Worm (Caenorhabditis elegans): ENCODE data around the gene arrd-7.

arrd-7 gene

DNA sequence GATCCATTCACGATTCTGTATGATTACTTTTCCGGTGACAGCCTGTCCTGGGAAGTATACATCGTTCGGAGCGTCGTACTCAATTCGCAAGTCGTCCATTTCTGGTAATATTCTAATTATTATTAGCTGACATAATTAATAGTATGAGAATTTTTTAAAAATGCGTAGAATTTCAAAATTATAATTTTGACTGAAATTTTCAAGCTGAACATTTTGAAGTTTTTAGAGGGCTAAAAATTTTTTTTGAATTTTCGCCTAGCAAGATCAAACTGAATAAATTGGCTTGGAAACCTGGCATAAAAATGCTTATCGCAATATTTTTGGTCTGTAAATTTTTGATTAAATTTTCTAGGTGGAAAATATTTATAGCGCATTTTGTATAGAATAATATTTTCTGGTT, at the start of gene arrd-7:
Gene arrd-7 (minus strand): TSS at position 101 of the 400 bp plus-strand sequence.
- TF ChIP-seq tbx-11 (GFP tag; IDR thresholded peaks at IDR 0.05): no peak
- TF ChIP-seq ceh-13 (GFP tag; optimal IDR thresholded peaks at IDR 0.05): no peak
- no peak for TF ChIP-seq tra-4 (tag; optimal IDR thresholded peaks at IDR 0.05)
- no peak for TF ChIP-seq hnd-1 (tag; optimal IDR thresholded peaks at IDR 0.05)
- TF ChIP-seq B0310.2 (tag; optimal IDR thresholded peaks at IDR 0.05): no peak
- no peak for TF ChIP-seq pes-1 (GFP tag; IDR thresholded peaks at IDR 0.05)
- no peak for TF ChIP-seq ceh-36 (tag; optimal IDR thresholded peaks at IDR 0.05)
- TF ChIP-seq ama-1 (optimal IDR thresholded peaks at IDR 0.05): no peak
- no peak for TF ChIP-seq sea-1 (GFP tag; conservative IDR thresholded peaks at IDR 0.05)
- no peak for TF ChIP-seq scrt-1 (GFP tag; IDR thresholded peaks at IDR 0.05)
- TF ChIP-seq F13C5.2 (tag; optimal IDR thresholded peaks at IDR 0.05): no peak
- TF ChIP-seq hmg-4 (GFP tag; optimal IDR thresholded peaks at IDR 0.05): no peak
- no peak for TF ChIP-seq ets-7 (tag; optimal IDR thresholded peaks at IDR 0.05)
- no peak for TF ChIP-seq hmbx-1 (tag; optimal IDR thresholded peaks at IDR 0.05)
- TF ChIP-seq tbx-37 (GFP tag; conservative IDR thresholded peaks at IDR 0.05): no peak
- no peak for TF ChIP-seq aly-1 (tag; optimal IDR thresholded peaks at IDR 0.05)
- TF ChIP-seq flt-1 (GFP tag; IDR thresholded peaks at IDR 0.05): no peak

DNA sequence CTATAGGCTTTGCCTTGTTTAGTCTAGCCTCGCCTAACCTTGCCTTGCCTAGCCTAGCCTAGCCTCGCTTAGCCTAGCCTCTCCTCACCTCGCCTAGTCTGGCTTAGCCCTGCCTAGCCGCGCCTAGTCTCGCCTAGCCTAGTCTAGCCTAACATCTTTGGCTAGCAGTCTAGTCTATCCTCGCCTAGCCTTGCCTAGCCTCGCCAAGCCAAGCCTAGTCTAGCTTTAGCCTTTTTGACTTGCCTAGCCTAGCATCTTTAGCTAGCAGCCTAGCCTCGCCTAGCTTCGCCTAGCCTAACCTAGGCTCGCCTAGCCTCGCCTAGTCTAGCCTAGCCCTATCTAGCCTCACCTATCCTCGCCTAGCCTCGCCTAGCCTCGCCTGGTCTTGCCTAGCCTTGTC, 48.6 kb upstream of the arrd-7 start:
- peak; percentile 24 for TF ChIP-seq hmg-4 (GFP tag; optimal IDR thresholded peaks at IDR 0.05)
- no peak for TF ChIP-seq F13C5.2 (tag; optimal IDR thresholded peaks at IDR 0.05)

DNA sequence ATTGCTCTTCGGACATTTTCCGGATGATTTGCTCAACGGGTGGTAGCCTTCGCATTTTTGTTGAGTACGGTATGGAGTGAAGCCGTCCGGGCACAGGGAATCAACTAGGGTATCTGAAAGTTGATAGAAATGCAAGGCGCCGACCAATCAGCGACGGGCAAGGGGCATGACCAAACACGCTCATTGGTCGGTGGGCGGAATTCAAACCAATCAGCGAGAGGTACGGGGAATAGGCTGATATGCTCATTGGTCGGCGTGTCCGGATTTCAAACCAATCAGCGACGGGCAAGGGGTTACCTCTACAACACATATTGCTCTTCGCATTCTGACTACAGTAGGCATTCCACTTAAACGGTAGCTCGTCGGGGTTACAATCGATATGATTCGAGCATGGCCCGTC, 46.4 kb upstream of the arrd-7 start:
- TF ChIP-seq B0310.2 (tag; optimal IDR thresholded peaks at IDR 0.05): no peak
- no peak for TF ChIP-seq pes-1 (GFP tag; IDR thresholded peaks at IDR 0.05)

DNA sequence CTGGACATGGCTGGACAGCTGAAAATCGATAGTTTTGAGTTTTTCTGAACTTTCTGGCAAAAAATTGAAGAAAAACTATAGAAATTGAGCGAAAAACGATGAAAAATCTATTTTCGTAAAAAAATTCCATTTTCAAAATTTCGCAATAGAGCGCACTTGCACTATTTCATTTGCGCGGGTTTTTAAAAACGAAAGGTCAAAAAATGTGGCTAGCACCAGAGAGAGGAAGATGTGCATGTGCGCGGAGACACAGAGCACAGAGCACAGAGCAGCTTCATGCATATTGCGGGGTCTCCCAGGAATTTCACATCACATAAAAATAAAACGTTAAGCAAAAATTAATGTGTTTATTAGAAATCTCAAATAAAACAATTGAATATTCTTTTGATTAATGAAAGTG, 45.4 kb upstream of the arrd-7 start, which contains the start of gene Y17G7B.18:
Gene Y17G7B.18 (minus strand): TSS at position 18 of the 400 bp plus-strand sequence.
- TF ChIP-seq F13C5.2 (tag; optimal IDR thresholded peaks at IDR 0.05) (peak; percentile 64), ceh-13 (GFP tag; optimal IDR thresholded peaks at IDR 0.05) (no peak)

DNA sequence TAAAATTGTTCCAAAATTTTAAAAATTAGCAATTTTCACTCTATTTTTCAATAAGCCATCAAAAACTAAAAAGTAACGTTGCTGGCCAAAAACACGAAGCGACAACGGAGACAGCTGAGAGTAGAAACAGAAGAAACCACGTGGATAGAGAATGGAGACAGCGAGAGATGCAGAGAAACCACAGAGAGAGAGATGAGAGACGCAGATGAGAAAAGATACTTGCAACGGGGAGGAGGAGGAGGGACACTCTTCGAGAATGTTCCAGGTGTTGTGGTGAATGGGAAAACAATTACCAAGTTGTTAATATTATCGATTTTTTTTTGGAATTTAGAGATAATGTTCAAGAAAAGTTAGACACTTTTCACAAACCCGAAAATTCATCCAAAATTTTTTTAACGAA, 39.9 kb upstream of the arrd-7 start:
- TF ChIP-seq flt-1 (GFP tag; IDR thresholded peaks at IDR 0.05): peak; percentile 24; the same call in 1 of the 2 replicates
- peak; percentile 73 for TF ChIP-seq F13C5.2 (tag; optimal IDR thresholded peaks at IDR 0.05)
- TF ChIP-seq ceh-36 (tag; optimal IDR thresholded peaks at IDR 0.05): peak; percentile 22
- TF ChIP-seq hmg-4 (GFP tag; optimal IDR thresholded peaks at IDR 0.05): peak; percentile 46
- TF ChIP-seq B0310.2 (tag; optimal IDR thresholded peaks at IDR 0.05): peak; percentile 33
- no peak for TF ChIP-seq ets-7 (tag; optimal IDR thresholded peaks at IDR 0.05)
- TF ChIP-seq tbx-37 (GFP tag; conservative IDR thresholded peaks at IDR 0.05): no peak

DNA sequence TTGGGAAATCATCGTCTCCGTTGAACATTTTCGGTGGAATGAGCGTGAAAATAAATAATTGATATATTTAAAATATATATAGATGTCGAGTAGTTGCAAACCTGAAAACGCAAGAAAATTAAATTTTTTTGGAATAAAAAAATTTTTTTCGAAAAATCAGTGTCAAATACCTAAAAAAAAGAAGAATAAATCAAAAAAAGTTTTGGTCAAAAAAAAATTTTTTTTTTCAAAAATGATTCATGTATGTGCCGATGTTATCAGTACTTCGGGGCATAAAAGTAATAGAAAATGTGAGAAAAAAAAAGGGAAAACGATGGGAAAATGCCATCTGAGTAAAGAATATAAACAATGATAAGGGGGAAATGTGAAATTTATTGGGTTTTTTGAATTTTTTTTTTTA, 37.5 kb upstream of the arrd-7 start, which contains the start of gene Y17G7B.17:
Gene Y17G7B.17 (minus strand): TSS at position 101 of the 400 bp plus-strand sequence.
- TF ChIP-seq tra-4 (tag; optimal IDR thresholded peaks at IDR 0.05) (no peak), sea-1 (GFP tag; conservative IDR thresholded peaks at IDR 0.05) (no peak), F13C5.2 (tag; optimal IDR thresholded peaks at IDR 0.05) (no peak), hmbx-1 (tag; optimal IDR thresholded peaks at IDR 0.05) (no peak), B0310.2 (tag; optimal IDR thresholded peaks at IDR 0.05) (no peak), tbx-11 (GFP tag; IDR thresholded peaks at IDR 0.05) (no peak), hmg-4 (GFP tag; optimal IDR thresholded peaks at IDR 0.05) (no peak), ceh-13 (GFP tag; optimal IDR thresholded peaks at IDR 0.05) (no peak), pes-1 (GFP tag; IDR thresholded peaks at IDR 0.05) (no peak), tbx-37 (GFP tag; conservative IDR thresholded peaks at IDR 0.05) (no peak), flt-1 (GFP tag; IDR thresholded peaks at IDR 0.05) (no peak), aly-1 (tag; optimal IDR thresholded peaks at IDR 0.05) (no peak), scrt-1 (GFP tag; IDR thresholded peaks at IDR 0.05) (no peak), ama-1 (optimal IDR thresholded peaks at IDR 0.05) (no peak), hnd-1 (tag; optimal IDR thresholded peaks at IDR 0.05) (no peak), ets-7 (tag; optimal IDR thresholded peaks at IDR 0.05) (no peak), ceh-36 (tag; optimal IDR thresholded peaks at IDR 0.05) (no peak)

DNA sequence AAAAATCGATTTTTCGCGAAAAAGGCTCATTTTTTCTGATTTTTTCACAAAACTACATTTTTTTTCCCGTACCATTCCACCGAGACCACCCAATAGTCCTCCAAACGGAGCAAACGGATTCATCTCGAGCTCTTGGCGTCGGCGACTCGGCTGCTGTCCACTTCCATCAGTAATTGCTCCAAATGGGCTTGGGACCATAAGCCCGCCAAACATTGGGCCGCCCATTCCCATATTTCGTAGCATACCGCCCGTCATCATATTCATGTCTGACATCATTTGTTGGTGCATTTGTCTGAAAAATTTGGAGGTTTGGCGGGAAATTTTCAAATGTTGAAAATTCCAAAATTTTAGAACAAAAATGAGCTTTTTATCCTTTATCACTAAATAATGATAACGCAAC, 36.3 kb upstream of the arrd-7 start:
- TF ChIP-seq ceh-36 (tag; optimal IDR thresholded peaks at IDR 0.05) (no peak), scrt-1 (GFP tag; IDR thresholded peaks at IDR 0.05) (no peak), tbx-37 (GFP tag; conservative IDR thresholded peaks at IDR 0.05) (no peak), hmbx-1 (tag; optimal IDR thresholded peaks at IDR 0.05) (no peak), pes-1 (GFP tag; IDR thresholded peaks at IDR 0.05) (no peak), hmg-4 (GFP tag; optimal IDR thresholded peaks at IDR 0.05) (no peak), ama-1 (optimal IDR thresholded peaks at IDR 0.05) (no peak), hnd-1 (tag; optimal IDR thresholded peaks at IDR 0.05) (no peak), sea-1 (GFP tag; conservative IDR thresholded peaks at IDR 0.05) (no peak), ets-7 (tag; optimal IDR thresholded peaks at IDR 0.05) (no peak), ceh-13 (GFP tag; optimal IDR thresholded peaks at IDR 0.05) (no peak), aly-1 (tag; optimal IDR thresholded peaks at IDR 0.05) (no peak), F13C5.2 (tag; optimal IDR thresholded peaks at IDR 0.05) (no peak), flt-1 (GFP tag; IDR thresholded peaks at IDR 0.05) (no peak), tbx-11 (GFP tag; IDR thresholded peaks at IDR 0.05) (no peak), B0310.2 (tag; optimal IDR thresholded peaks at IDR 0.05) (no peak), tra-4 (tag; optimal IDR thresholded peaks at IDR 0.05) (no peak)

DNA sequence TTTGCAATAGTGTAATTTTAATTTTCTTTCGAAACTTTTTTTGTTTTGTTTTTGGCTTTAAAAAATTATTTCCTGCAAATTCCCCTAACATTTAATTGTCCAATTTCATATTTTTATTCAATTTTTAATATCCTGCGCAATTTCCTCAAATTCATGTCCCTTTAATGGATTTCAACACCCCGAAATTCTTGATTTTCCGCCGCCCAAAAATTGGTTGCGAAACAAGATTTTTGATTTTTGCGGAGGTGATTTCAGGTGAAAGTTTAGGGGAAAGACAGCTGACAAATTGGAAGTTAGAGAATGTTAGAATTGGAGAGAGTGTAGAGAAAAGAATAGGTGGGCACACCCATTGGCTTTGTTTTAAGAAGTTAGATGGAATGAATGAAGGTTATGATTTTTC, 32.6 kb upstream of the arrd-7 start:
- TF ChIP-seq aly-1 (tag; optimal IDR thresholded peaks at IDR 0.05): no peak
- TF ChIP-seq ceh-36 (tag; optimal IDR thresholded peaks at IDR 0.05): no peak
- TF ChIP-seq flt-1 (GFP tag; IDR thresholded peaks at IDR 0.05): no peak
- TF ChIP-seq B0310.2 (tag; optimal IDR thresholded peaks at IDR 0.05): no peak
- TF ChIP-seq tbx-11 (GFP tag; IDR thresholded peaks at IDR 0.05): no peak
- no peak for TF ChIP-seq sea-1 (GFP tag; conservative IDR thresholded peaks at IDR 0.05)
- no peak for TF ChIP-seq tbx-37 (GFP tag; conservative IDR thresholded peaks at IDR 0.05)
- TF ChIP-seq F13C5.2 (tag; optimal IDR thresholded peaks at IDR 0.05): no peak
- no peak for TF ChIP-seq scrt-1 (GFP tag; IDR thresholded peaks at IDR 0.05)
- no peak for TF ChIP-seq ceh-13 (GFP tag; optimal IDR thresholded peaks at IDR 0.05)
- no peak for TF ChIP-seq pes-1 (GFP tag; IDR thresholded peaks at IDR 0.05)
- TF ChIP-seq hmg-4 (GFP tag; optimal IDR thresholded peaks at IDR 0.05): no peak
- no peak for TF ChIP-seq hmbx-1 (tag; optimal IDR thresholded peaks at IDR 0.05)
- TF ChIP-seq tra-4 (tag; optimal IDR thresholded peaks at IDR 0.05): no peak
- TF ChIP-seq ets-7 (tag; optimal IDR thresholded peaks at IDR 0.05): no peak
- TF ChIP-seq ama-1 (optimal IDR thresholded peaks at IDR 0.05): no peak
- TF ChIP-seq hnd-1 (tag; optimal IDR thresholded peaks at IDR 0.05): no peak

All from whole organism, early embryonic.